Fruit fly (Drosophila melanogaster): ENCODE results near the gene GluRIIC.

GluRIIC gene

dm6 chr2L:870749-871418 lies 43.0 kb upstream of the GluRIIC start (continued):
- TF ChIP-seq CG10321 (GFP tag; IDR thresholded peaks at IDR 0.05) (0 out of 2 replicates have a peak, but pooled peaks have one; percentile 45), row (GFP tag; IDR thresholded peaks at IDR 0.05) (peak; percentile 82), CG34422 (GFP tag; IDR thresholded peaks at IDR 0.05) (no peak; the same call in 2 of the 3 replicates), Oli (tag; optimal IDR thresholded peaks at IDR 0.05) (peak; percentile 44), Asciz (GFP tag; optimal IDR thresholded peaks at IDR 0.05) (no peak), CoRest (tag; optimal IDR thresholded peaks at IDR 0.05) (peak; percentile 76), chm (GFP tag; IDR thresholded peaks at IDR 0.05) (peak; percentile 79), CG10654 (GFP tag; optimal IDR thresholded peaks at IDR 0.05) (peak; percentile 60), Ets65A (GFP tag) (peak; percentile 94), Stat92E (GFP tag; optimal IDR thresholded peaks at IDR 0.05) (no peak), CG8089 (GFP tag; optimal IDR thresholded peaks at IDR 0.05) (peak; percentile 50), CG15479 (GFP tag; optimal IDR thresholded peaks at IDR 0.05) (no peak), mld (GFP tag; IDR thresholded peaks at IDR 0.05; ENCODE audit: partially characterized antibody) (no peak), fd3F (GFP tag; optimal IDR thresholded peaks at IDR 0.05) (peak; percentile 43), CG6813 (GFP tag; optimal IDR thresholded peaks at IDR 0.05) (peak; percentile 61), Ptx1 (GFP tag; IDR thresholded peaks at IDR 0.05) (peak; percentile 70), pzg (GFP tag; optimal IDR thresholded peaks at IDR 0.05) (peak; percentile 43), CG12071 (GFP tag; optimal IDR thresholded peaks at IDR 0.05) (peak; percentile 26), toy (GFP tag; IDR thresholded peaks at IDR 0.05) (no peak), emc (GFP tag; optimal IDR thresholded peaks at IDR 0.05) (peak; percentile 34), CG11085 (GFP tag; IDR thresholded peaks at IDR 0.05) (peak; percentile 38; the same call in 1 of the 2 replicates), Adf1 (GFP tag; IDR thresholded peaks at IDR 0.05) (no peak; the same call in 1 of the 2 replicates), Poxn (GFP tag; IDR thresholded peaks at IDR 0.05) (no peak), Nf-YB (GFP tag; optimal IDR thresholded peaks at IDR 0.05) (no peak), HLH54F (GFP tag; optimal IDR thresholded peaks at IDR 0.05) (peak; percentile 76), grau (tag; optimal IDR thresholded peaks at IDR 0.05) (peak; percentile 68), az2 (GFP tag; optimal IDR thresholded peaks at IDR 0.05) (peak; percentile 74), Kr (GFP tag; optimal IDR thresholded peaks at IDR 0.05) (no peak), CG10543 (GFP tag; optimal IDR thresholded peaks at IDR 0.05) (peak; percentile 57), sqz (GFP tag; optimal IDR thresholded peaks at IDR 0.05) (peak; percentile 29), jumu (GFP tag; optimal IDR thresholded peaks at IDR 0.05) (peak; percentile 70), ftz-f1 (GFP tag; optimal IDR thresholded peaks at IDR 0.05) (no peak), CG8924 (tag; optimal IDR thresholded peaks at IDR 0.05) (peak; percentile 68), NC2α (GFP tag; optimal IDR thresholded peaks at IDR 0.05) (no peak), CG6272 (GFP tag; IDR thresholded peaks at IDR 0.05) (peak; percentile 61), Doc2 (GFP tag; IDR thresholded peaks at IDR 0.05) (no peak; the same call in 1 of the 2 replicates), nmo (GFP tag; optimal IDR thresholded peaks at IDR 0.05) (peak; percentile 68), Nf-YC (tag; optimal IDR thresholded peaks at IDR 0.05) (peak; percentile 49), CG11504 (tag; optimal IDR thresholded peaks at IDR 0.05) (peak; percentile 62), Max (GFP tag; optimal IDR thresholded peaks at IDR 0.05) (peak; percentile 75), Fer1 (GFP tag; optimal IDR thresholded peaks at IDR 0.05) (peak; percentile 57), CG4707 (GFP tag; optimal IDR thresholded peaks at IDR 0.05) (no peak), CG6791 (GFP tag; IDR thresholded peaks at IDR 0.05; ENCODE audit: partially characterized antibody) (peak; percentile 57; the same call in 2 of the 3 replicates), CG12155 (GFP tag; optimal IDR thresholded peaks at IDR 0.05) (peak; percentile 56), wor (GFP tag; IDR thresholded peaks at IDR 0.05) (no peak), maf-S (GFP tag; optimal IDR thresholded peaks at IDR 0.05) (peak; percentile 29), wdn (GFP tag; IDR thresholded peaks at IDR 0.05) (0 out of 2 replicates have a peak, but pooled peaks have one; percentile 64), CG18011 (GFP tag; optimal IDR thresholded peaks at IDR 0.05) (peak; percentile 68), bowl (GFP tag; IDR thresholded peaks at IDR 0.05) (no peak)
